Worm (Caenorhabditis elegans) whole organism, L4 larva: Measurements from ENCODE around the gene gadr-2.

Source experiments
- D1046.2 ChIP-seq: fragments of 200-800 bp; sonication (Bioruptor generic); IDR thresholded peaks from 2 replicates; pipeline ENCODE4 v1.3.6; 2022; ENCODE audit warnings: missing genetic modification characterization, missing compliant biosample characterization
- F10B5.3 ChIP-seq: sonication (generic microtip); optimal IDR thresholded peaks from 2 replicates; lab custom pipeline; 2016; ENCODE audit warnings: mild to moderate bottlenecking, missing genetic modification characterization, missing compliant biosample characterization
- F26F4.8 ChIP-seq: fragments of 200-800 bp; sonication (Bioruptor generic); conservative IDR thresholded peaks from 2 replicates; pipeline ENCODE4 v1.3.6; 2022; ENCODE audit warnings: missing genetic modification characterization, missing compliant biosample characterization
- F49E8.2 ChIP-seq: sonication (generic microtip); optimal IDR thresholded peaks from 2 replicates; lab custom pipeline; 2016; ENCODE audit warnings: missing compliant biosample characterization, mild to moderate bottlenecking, missing genetic modification characterization, borderline replicate concordance
- R02D3.7 ChIP-seq: fragments of 150-350 bp; sonication (generic microtip); optimal IDR thresholded peaks from 3 replicates; lab custom pipeline; 2014; ENCODE audit warnings: missing biosample characterization, missing genetic modification characterization
- T20F7.1 ChIP-seq: fragments of 200-800 bp; sonication (Bioruptor generic); optimal IDR thresholded peaks from 2 replicates; lab custom pipeline; 2018; ENCODE audit warnings: mild to moderate bottlenecking, missing genetic modification characterization, missing compliant biosample characterization
- T26A8.4 ChIP-seq: fragments of 200-800 bp; sonication (Bioruptor generic); IDR thresholded peaks from 2 replicates; pipeline ENCODE4 v1.3.6; 2022; ENCODE audit warnings: missing genetic modification characterization, missing compliant biosample characterization
- aha-1 ChIP-seq: fragments of 150-350 bp; peaks from one replicate; lab custom pipeline; 2014; ENCODE audit warnings: missing biosample characterization, missing genetic modification characterization
- attf-4 ChIP-seq: sonication (generic microtip); optimal IDR thresholded peaks from 3 replicates; lab custom pipeline; 2017; ENCODE audit warnings: missing biosample characterization, missing genetic modification characterization
- ceh-20 ChIP-seq: fragments of 200-800 bp; sonication (Bioruptor generic); IDR thresholded peaks from 2 replicates; pipeline ENCODE4 v1.3.6; 2022; ENCODE audit warnings: missing genetic modification reagents, missing genetic modification characterization, missing compliant biosample characterization
- ceh-32 ChIP-seq: sonication (generic microtip); optimal IDR thresholded peaks from 2 replicates; lab custom pipeline; 2016; ENCODE audit warnings: mild to moderate bottlenecking, missing genetic modification characterization, missing compliant biosample characterization; ENCODE audit not compliant: poor library complexity
- ceh-82 ChIP-seq: sonication (generic microtip); optimal IDR thresholded peaks from 2 replicates; lab custom pipeline; 2017; ENCODE audit warnings: missing biosample characterization, missing genetic modification characterization
- daf-16 ChIP-seq, 3 experiments: sonication (generic microtip); optimal IDR thresholded peaks; 2 replicates each; lab custom pipeline; 2016 to 2017; ENCODE audit warnings: missing genetic modification characterization in 3 of 3, missing genetic modification reagents in 3 of 3, mild to moderate bottlenecking in 2 of 3, missing compliant biosample characterization in 2 of 3, missing biosample characterization in 1 of 3, moderate library complexity in 1 of 3
- dmd-6 ChIP-seq: fragments of 200-800 bp; sonication (Bioruptor generic); IDR thresholded peaks from 2 replicates; pipeline ENCODE4 v1.3.6; 2022; ENCODE audit warnings: missing genetic modification reagents, missing genetic modification characterization, missing compliant biosample characterization
- dpl-1 ChIP-seq: fragments of 150-350 bp; optimal IDR thresholded peaks from 2 replicates; lab custom pipeline; 2014; ENCODE audit warnings: missing biosample characterization, missing genetic modification reagents, missing genetic modification characterization
- duxl-1 ChIP-seq: sonication (generic microtip); optimal IDR thresholded peaks from 2 replicates; lab custom pipeline; 2016; ENCODE audit warnings: mild to moderate bottlenecking, missing genetic modification characterization, moderate library complexity, missing compliant biosample characterization; ENCODE audit not compliant: poor library complexity
- egl-27 ChIP-seq: sonication (generic microtip); optimal IDR thresholded peaks from 3 replicates; lab custom pipeline; 2017; ENCODE audit warnings: missing biosample characterization, missing genetic modification reagents, missing genetic modification characterization
- fos-1 ChIP-seq: fragments of 150-350 bp; optimal IDR thresholded peaks from 2 replicates; lab custom pipeline; 2014; ENCODE audit warnings: missing biosample characterization, missing genetic modification characterization
- hlh-11 ChIP-seq: fragments of 200-800 bp; sonication (Bioruptor generic); optimal IDR thresholded peaks from 2 replicates; lab custom pipeline; 2018; ENCODE audit warnings: mild to moderate bottlenecking, missing genetic modification characterization, missing compliant biosample characterization
- hlh-30 ChIP-seq: sonication (generic microtip); optimal IDR thresholded peaks from 2 replicates; lab custom pipeline; 2017; ENCODE audit warnings: antibody characterized with exemption, mild to moderate bottlenecking, missing genetic modification characterization, missing compliant biosample characterization; ENCODE audit not compliant: insufficient read depth
- hmg-1.1 ChIP-seq: fragments of 200-800 bp; sonication (Bioruptor generic); IDR thresholded peaks from 2 replicates; pipeline ENCODE4 v1.3.6; 2022; ENCODE audit warnings: missing genetic modification reagents, missing genetic modification characterization, missing compliant biosample characterization
- jun-1 ChIP-seq: fragments of 150-350 bp; optimal IDR thresholded peaks from 2 replicates; lab custom pipeline; 2014; ENCODE audit warnings: missing biosample characterization, missing genetic modification reagents, missing genetic modification characterization
- lim-7 ChIP-seq: fragments of 200-800 bp; sonication (Bioruptor generic); IDR thresholded peaks from 2 replicates; pipeline ENCODE4 v1.3.6; 2022; ENCODE audit warnings: missing genetic modification characterization, missing compliant biosample characterization
- lin-38 ChIP-seq: fragments of 200-800 bp; sonication (Bioruptor generic); IDR thresholded peaks from 2 replicates; pipeline ENCODE4 v1.3.6; 2022; ENCODE audit warnings: missing genetic modification reagents, missing genetic modification characterization, missing compliant biosample characterization
- lin-39 ChIP-seq: fragments of 150-350 bp; optimal IDR thresholded peaks from 2 replicates; lab custom pipeline; 2014; ENCODE audit warnings: missing biosample characterization, missing genetic modification reagents, missing genetic modification characterization
- lir-3 ChIP-seq: sonication (generic microtip); optimal IDR thresholded peaks from 2 replicates; lab custom pipeline; 2016; ENCODE audit warnings: mild to moderate bottlenecking, missing genetic modification characterization, missing compliant biosample characterization
- lsy-2 ChIP-seq, 2 experiments: fragments of 150-350 bp in 1 of 2; sonication (generic microtip) in 1 of 2; optimal IDR thresholded peaks; 2 replicates each; lab custom pipeline; 2014 to 2017; ENCODE audit warnings: missing biosample characterization in 2 of 2, missing genetic modification characterization in 2 of 2
- mdl-1 ChIP-seq, 2 experiments: fragments of 150-350 bp in 1 of 2; sonication (generic microtip) in 1 of 2; optimal IDR thresholded peaks; 2 replicates each; lab custom pipeline; 2014 to 2017; ENCODE audit warnings: missing biosample characterization in 2 of 2, missing genetic modification characterization in 2 of 2
- mdt-29 ChIP-seq: fragments of 200-800 bp; sonication (Bioruptor generic); IDR thresholded peaks from 2 replicates; pipeline ENCODE4 v1.3.6; 2022; ENCODE audit warnings: missing genetic modification reagents, missing genetic modification characterization, missing compliant biosample characterization
- mxl-3 ChIP-seq: fragments of 200-800 bp; sonication (Bioruptor generic); optimal IDR thresholded peaks from 2 replicates; lab custom pipeline; 2018; ENCODE audit warnings: mild to moderate bottlenecking, missing genetic modification characterization, missing compliant biosample characterization
- nhr-10 ChIP-seq: fragments of 150-350 bp; optimal IDR thresholded peaks from 2 replicates; lab custom pipeline; 2014; ENCODE audit warnings: missing biosample characterization, missing genetic modification characterization
- nhr-102 ChIP-seq: sonication (generic microtip); optimal IDR thresholded peaks from 2 replicates; lab custom pipeline; 2016; ENCODE audit warnings: mild to moderate bottlenecking, missing genetic modification characterization, moderate library complexity, missing compliant biosample characterization
- nhr-237 ChIP-seq: sonication (generic microtip); optimal IDR thresholded peaks from 2 replicates; lab custom pipeline; 2017; ENCODE audit warnings: missing biosample characterization, missing genetic modification characterization
- nhr-28 ChIP-seq: fragments of 150-350 bp; optimal IDR thresholded peaks from 2 replicates; lab custom pipeline; 2014; ENCODE audit warnings: missing biosample characterization, missing genetic modification characterization
- nhr-48 ChIP-seq: sonication (generic microtip); optimal IDR thresholded peaks from 2 replicates; lab custom pipeline; 2016; ENCODE audit warnings: mild to moderate bottlenecking, missing genetic modification characterization, missing compliant biosample characterization
- nhr-6 ChIP-seq: fragments of 150-350 bp; optimal IDR thresholded peaks from 2 replicates; lab custom pipeline; 2014; ENCODE audit warnings: missing biosample characterization, missing genetic modification characterization
- nhr-77 ChIP-seq: fragments of 150-350 bp; optimal IDR thresholded peaks from 2 replicates; lab custom pipeline; 2014; ENCODE audit warnings: missing biosample characterization, missing genetic modification characterization
- pha-4 ChIP-seq, 2 experiments: fragments of 150-350 bp in 1 of 2; fragments of 200-800 bp in 1 of 2; sonication (Bioruptor generic) in 1 of 2; IDR thresholded peaks in 1 of 2; optimal IDR thresholded peaks in 1 of 2; 2 replicates each; pipeline versions ENCODE4 v1.3.6 to Lab custom; 2014 to 2022; ENCODE audit warnings: missing genetic modification characterization in 2 of 2, missing genetic modification reagents in 2 of 2, missing biosample characterization in 1 of 2, missing compliant biosample characterization in 1 of 2
- php-3 ChIP-seq: fragments of 200-800 bp; sonication (Bioruptor generic); IDR thresholded peaks from 2 replicates; pipeline ENCODE4 v1.3.6; 2022; ENCODE audit warnings: missing genetic modification reagents, missing genetic modification characterization, missing compliant biosample characterization
- pqm-1 ChIP-seq: sonication (generic microtip); optimal IDR thresholded peaks from 2 replicates; lab custom pipeline; 2017; ENCODE audit warnings: missing biosample characterization, missing genetic modification characterization
- rbr-2 ChIP-seq: sonication (generic microtip); optimal IDR thresholded peaks from 2 replicates; lab custom pipeline; 2016; ENCODE audit warnings: missing genotype, missing genetic modification characterization, missing compliant biosample characterization
- saeg-2 ChIP-seq: fragments of 200-800 bp; sonication (Bioruptor generic); IDR thresholded peaks from 2 replicates; pipeline ENCODE4 v1.3.6; 2022; ENCODE audit warnings: missing genetic modification reagents, missing genetic modification characterization, missing compliant biosample characterization
- snpc-4 ChIP-seq: fragments of 150-350 bp; optimal IDR thresholded peaks from 2 replicates; lab custom pipeline; 2014; ENCODE audit warnings: missing biosample characterization, missing genetic modification characterization
- zag-1 ChIP-seq: fragments of 150-350 bp; optimal IDR thresholded peaks from 2 replicates; lab custom pipeline; 2014; ENCODE audit warnings: missing biosample characterization, missing genetic modification characterization
- zfp-2 ChIP-seq: sonication (generic microtip); optimal IDR thresholded peaks from 2 replicates; lab custom pipeline; 2016; ENCODE audit warnings: mild to moderate bottlenecking, missing genetic modification characterization, missing compliant biosample characterization
- zfp-3 ChIP-seq: fragments of 200-800 bp; sonication (Bioruptor generic); conservative IDR thresholded peaks from 2 replicates; pipeline ENCODE4 v1.3.6; 2022; ENCODE audit warnings: missing genetic modification reagents, missing genetic modification characterization, missing compliant biosample characterization
- zip-11 ChIP-seq: fragments of 200-800 bp; sonication (Bioruptor generic); IDR thresholded peaks from 2 replicates; pipeline ENCODE4 v1.3.6; 2022; ENCODE audit warnings: missing genetic modification characterization, missing compliant biosample characterization

The gadr-2 gene

ce11 chrIV:9525682-9526416 lies 40.9 kb upstream of the gadr-2 start, which contains the start of gene elo-1 (continued):
- peak in 1 of 2 experiments; percentile 22 for TF ChIP-seq daf-16 (GFP tag; optimal IDR thresholded peaks at IDR 0.05; lab: Kevin White, UChicago)
- peak; percentile 63 for TF ChIP-seq daf-16 (tag; optimal IDR thresholded peaks at IDR 0.05; lab: Kevin White, UChicago)
- TF ChIP-seq nhr-237, result no peak
- no peak for TF ChIP-seq R02D3.7 (tag; lab: Kevin White, UChicago)
- TF ChIP-seq F49E8.2 (tag; lab: Kevin White, UChicago), result no peak
- TF ChIP-seq duxl-1, result no peak
- TF ChIP-seq dpl-1 (GFP tag; lab: Kevin White, UChicago), result peak; percentile 26
- TF ChIP-seq ceh-20, result no peak
- peak; percentile 82 for TF ChIP-seq dmd-6 (GFP tag; lab: Robert Waterston, UW)
- TF ChIP-seq nhr-102 (tag; lab: Kevin White, UChicago), result peak; percentile 39
- peak; percentile 83 for TF ChIP-seq nhr-28
- TF ChIP-seq T26A8.4, result no peak
- TF ChIP-seq nhr-6 (tag; lab: Kevin White, UChicago), result no peak
- no peak for TF ChIP-seq attf-4
- TF ChIP-seq aha-1 (tag; lab: Kevin White, UChicago), result no peak
- TF ChIP-seq lin-39 (tag; lab: Kevin White, UChicago), result no peak
- TF ChIP-seq rbr-2 (tag; lab: Kevin White, UChicago), result no peak
- TF ChIP-seq hmg-1.1 (GFP tag; lab: Robert Waterston, UW), result 0 out of 2 replicates have a peak, but pooled peaks have one; percentile 42
- peak; percentile 49; the same call in 1 of the 2 replicates for TF ChIP-seq mdt-29 (GFP tag; lab: Robert Waterston, UW)
- peak in 1 of 2 experiments; percentile 38 for TF ChIP-seq mdl-1 (tag; optimal IDR thresholded peaks at IDR 0.05; lab: Kevin White, UChicago)
- peak; percentile 53 for TF ChIP-seq nhr-77 (tag; lab: Kevin White, UChicago)
- TF ChIP-seq lsy-2 (tag; optimal IDR thresholded peaks at IDR 0.05; lab: Kevin White, UChicago), result peak in 1 of 2 experiments; percentile 23
- TF ChIP-seq snpc-4 (tag; lab: Kevin White, UChicago), result no peak
- TF ChIP-seq php-3 (GFP tag; lab: Robert Waterston, UW), result peak; percentile 77; the same call in 1 of the 2 replicates
- TF ChIP-seq zag-1 (tag; lab: Kevin White, UChicago), result no peak
- no peak for TF ChIP-seq egl-27 (tag; lab: Kevin White, UChicago)
- peak; percentile 31 for TF ChIP-seq hlh-30 (tag; lab: Kevin White, UChicago)
- peak; percentile 72 for TF ChIP-seq T20F7.1 (GFP tag; lab: Kevin White, UChicago)
- no peak for TF ChIP-seq D1046.2
- no peak for TF ChIP-seq zip-11 (GFP tag; lab: Robert Waterston, UW)
- peak; percentile 63 for TF ChIP-seq nhr-48 (tag; lab: Kevin White, UChicago)
- TF ChIP-seq pqm-1 (tag; lab: Kevin White, UChicago), result peak; percentile 64
- no peak for TF ChIP-seq ceh-82
- peak; percentile 24 for TF ChIP-seq mxl-3 (GFP tag; lab: Kevin White, UChicago)
- no peak for TF ChIP-seq lim-7 (GFP tag; lab: Robert Waterston, UW)

- no peak for TF ChIP-seq jun-1
- no peak for TF ChIP-seq zfp-2 (tag; lab: Kevin White, UChicago)
- TF ChIP-seq ceh-32 (tag; lab: Kevin White, UChicago), result no peak
- no peak for TF ChIP-seq D1046.2
- TF ChIP-seq lir-3 (tag; lab: Kevin White, UChicago), result no peak
- no peak for TF ChIP-seq hlh-11 (tag; lab: Kevin White, UChicago)
- no peak for TF ChIP-seq zfp-3 (GFP tag; lab: Robert Waterston, UW)
- no peak for TF ChIP-seq nhr-237
- no peak for TF ChIP-seq ceh-20
- TF ChIP-seq pha-4 (GFP tag; IDR thresholded peaks at IDR 0.05; lab: Robert Waterston, UW), result no peak
- TF ChIP-seq pha-4 (tag; optimal IDR thresholded peaks at IDR 0.05; lab: Kevin White, UChicago), result no peak
- no peak for TF ChIP-seq nhr-48 (tag; lab: Kevin White, UChicago)
- TF ChIP-seq duxl-1, result no peak
- peak; percentile 56 for TF ChIP-seq nhr-6 (tag; lab: Kevin White, UChicago)
- TF ChIP-seq fos-1 (tag; lab: Kevin White, UChicago), result no peak
- TF ChIP-seq F10B5.3 (tag; lab: Kevin White, UChicago), result no peak
- TF ChIP-seq lin-39 (tag; lab: Kevin White, UChicago), result no peak
- no peak for TF ChIP-seq lin-38 (GFP tag; lab: Robert Waterston, UW)
- TF ChIP-seq nhr-10 (tag; lab: Kevin White, UChicago), result no peak
- TF ChIP-seq saeg-2, result no peak
- TF ChIP-seq attf-4, result no peak
- TF ChIP-seq F26F4.8 (GFP tag; lab: Robert Waterston, UW), result no peak
- no peak for TF ChIP-seq rbr-2 (tag; lab: Kevin White, UChicago)
These were observed 40.0 kb upstream of the gadr-2 start, which contains the start of gene ndua-5 for ce11 chrIV:9524849-9525460. TSS of gene ndua-5 (minus strand) at chrIV:9524899.
